Worm (Caenorhabditis elegans) whole organism, L4 larva: ENCODE measurements around the gene Y60C6A.1.

Experiments used
- F37D6.2 ChIP-seq: sonication (generic microtip); optimal IDR thresholded peaks from 2 replicates; lab custom pipeline; 2016; ENCODE audit warnings: mild to moderate bottlenecking, missing genetic modification characterization, missing compliant biosample characterization
- ama-1 ChIP-seq: fragments of 150-350 bp; optimal IDR thresholded peaks from 2 replicates; lab custom pipeline; 2014; ENCODE audit warnings: inconsistent platforms, mixed read lengths
- pha-4 ChIP-seq, 2 experiments: fragments of 150-350 bp in 1 of 2; fragments of 200-800 bp in 1 of 2; sonication (Bioruptor generic) in 1 of 2; IDR thresholded peaks in 1 of 2; optimal IDR thresholded peaks in 1 of 2; 2 replicates each; pipeline versions ENCODE4 v1.3.6 to Lab custom; 2014 to 2022; ENCODE audit warnings: missing genetic modification characterization in 2 of 2, missing genetic modification reagents in 2 of 2, missing biosample characterization in 1 of 2, missing compliant biosample characterization in 1 of 2
- unc-39 ChIP-seq: sonication (generic microtip); optimal IDR thresholded peaks from 2 replicates; lab custom pipeline; 2017; ENCODE audit warnings: missing biosample characterization, missing genetic modification characterization

ce11 chrV:4800794-4801193 lies 17.4 kb downstream of the Y60C6A.1 start, which contains the start of gene R02F11.1:
- TF ChIP-seq unc-39 (tag; lab: Kevin White, UChicago) = no peak
- TF ChIP-seq ama-1 (lab: Kevin White, UChicago) = no peak
- TF ChIP-seq F37D6.2 (tag; lab: Kevin White, UChicago) = no peak
- TF ChIP-seq pha-4 (GFP tag; IDR thresholded peaks at IDR 0.05; lab: Robert Waterston, UW) = no peak
- TF ChIP-seq pha-4 (tag; optimal IDR thresholded peaks at IDR 0.05; lab: Kevin White, UChicago) = no peak
